Fruit fly (Drosophila melanogaster) whole organism, pupa: ENCODE measurements around the gene 5PtaseI.

Source experiments
- CG10348 ChIP-seq: fragments of 200-800 bp; sonication (Bioruptor generic); IDR thresholded peaks from 2 replicates; pipeline ENCODE4 v1.3.6; 2022; ENCODE audit warnings: missing biosample characterization, missing genetic modification characterization
- CG12605 ChIP-seq: fragments of 200-800 bp; sonication (Bioruptor generic); IDR thresholded peaks from 2 replicates; pipeline ENCODE4 v1.3.6; 2022; ENCODE audit warnings: missing biosample characterization, missing genetic modification characterization
- CG13204 ChIP-seq: fragments of 200-800 bp; sonication (Bioruptor generic); optimal IDR thresholded peaks from 2 replicates; lab custom pipeline; 2018; ENCODE audit warnings: missing biosample characterization, mild to moderate bottlenecking, missing genetic modification characterization, moderate library complexity
- CG14655 ChIP-seq: fragments of 200-800 bp; sonication (Bioruptor generic); optimal IDR thresholded peaks from 3 replicates; lab custom pipeline; 2017; ENCODE audit warnings: mild to moderate bottlenecking, missing biosample characterization, missing genetic modification reagents, missing genetic modification characterization
- CG15710 ChIP-seq: fragments of 200-800 bp; sonication (Bioruptor generic); optimal IDR thresholded peaks from 2 replicates; lab custom pipeline; 2018; ENCODE audit warnings: missing biosample characterization, mild to moderate bottlenecking, missing genetic modification characterization, moderate library complexity
- CG17806 ChIP-seq: fragments of 200-800 bp; sonication (Bioruptor generic); optimal IDR thresholded peaks from 2 replicates; lab custom pipeline; 2018; ENCODE audit warnings: missing biosample characterization, mild to moderate bottlenecking, missing genetic modification characterization, moderate library complexity
- CG32121 ChIP-seq: fragments of 200-800 bp; sonication (Bioruptor generic); IDR thresholded peaks from 2 replicates; pipeline ENCODE4 v1.3.6; 2022; ENCODE audit warnings: missing biosample characterization, missing genetic modification characterization
- CG34367 ChIP-seq: fragments of 200-800 bp; sonication (Bioruptor generic); optimal IDR thresholded peaks from 2 replicates; lab custom pipeline; 2018; ENCODE audit warnings: missing biosample characterization, mild to moderate bottlenecking, missing genetic modification characterization
- CG4496 ChIP-seq: fragments of 200-800 bp; sonication (Bioruptor generic); IDR thresholded peaks from 3 replicates; pipeline ENCODE4 v1.3.6; 2022; ENCODE audit warnings: missing biosample characterization, missing genetic modification characterization
- CG8159 ChIP-seq: fragments of 200-800 bp; sonication (Bioruptor generic); optimal IDR thresholded peaks from 3 replicates; lab custom pipeline; 2018; ENCODE audit warnings: missing biosample characterization, mild to moderate bottlenecking, missing genetic modification characterization, moderate library complexity
- CG8301 ChIP-seq: fragments of 200-800 bp; sonication (Bioruptor generic); optimal IDR thresholded peaks from 2 replicates; lab custom pipeline; 2018; ENCODE audit warnings: missing biosample characterization, mild to moderate bottlenecking, missing genetic modification characterization
- CG9948 ChIP-seq: fragments of 200-800 bp; sonication (Bioruptor generic); optimal IDR thresholded peaks from 2 replicates; lab custom pipeline; 2018; ENCODE audit warnings: missing biosample characterization, mild to moderate bottlenecking, missing genetic modification characterization, moderate library complexity
- D1 ChIP-seq: fragments of 200-800 bp; sonication (Bioruptor generic); optimal IDR thresholded peaks from 2 replicates; lab custom pipeline; 2018; ENCODE audit warnings: missing biosample characterization, mild to moderate bottlenecking, missing genetic modification characterization, moderate library complexity
- EcR ChIP-seq: fragments of 200-800 bp; sonication (Bioruptor generic); optimal IDR thresholded peaks from 3 replicates; lab custom pipeline; 2019; ENCODE audit warnings: missing biosample characterization, missing genetic modification characterization, mild to moderate bottlenecking, moderate library complexity, missing genetic modification reagents
- Ets98B ChIP-seq: fragments of 200-800 bp; sonication (Bioruptor generic); IDR thresholded peaks from 2 replicates; pipeline ENCODE4 v1.3.6; 2022; ENCODE audit warnings: missing biosample characterization, missing genetic modification characterization
- Pif1A ChIP-seq: fragments of 200-800 bp; sonication (Bioruptor generic); optimal IDR thresholded peaks from 3 replicates; lab custom pipeline; 2016; ENCODE audit warnings: missing biosample characterization, missing genetic modification characterization
- Pif1B ChIP-seq: fragments of 200-800 bp; sonication (Bioruptor generic); optimal IDR thresholded peaks from 3 replicates; lab custom pipeline; 2016; ENCODE audit warnings: missing biosample characterization, missing genetic modification characterization
- Snoo ChIP-seq: fragments of 200-800 bp; sonication (Bioruptor generic); optimal IDR thresholded peaks from 3 replicates; lab custom pipeline; 2017; ENCODE audit warnings: missing biosample characterization, mild to moderate bottlenecking, missing genetic modification characterization, inconsistent platforms
- fd96Ca ChIP-seq: fragments of 200-800 bp; sonication (Bioruptor generic); IDR thresholded peaks from 3 replicates; pipeline ENCODE4 v1.3.6; 2022; ENCODE audit warnings: missing biosample characterization, missing genetic modification characterization
- gl ChIP-seq: fragments of 200-800 bp; sonication (Bioruptor generic); optimal IDR thresholded peaks from 2 replicates; lab custom pipeline; 2018; ENCODE audit warnings: missing biosample characterization, mild to moderate bottlenecking, missing genetic modification characterization
- rn ChIP-seq: fragments of 200-800 bp; sonication (Bioruptor generic); IDR thresholded peaks from 2 replicates; pipeline ENCODE4 v1.3.6; 2022; ENCODE audit warnings: missing biosample characterization, missing genetic modification characterization

Gene 5PtaseI

dm6 chr3R:25054451-25055188 is 9.7 kb upstream of the 5PtaseI start, which contains the start of gene CG31109:
TSS of gene CG31109 (minus strand) at chr3R:25054653.
- peak; percentile 36; the same call in 1 of the 2 replicates for TF ChIP-seq Ets98B (GFP tag; lab: Robert Waterston, UW)
- TF ChIP-seq CG9948: no peak

dm6 chr3R:25051441-25052097 is 6.6 kb upstream of the 5PtaseI start:
- TF ChIP-seq CG4496 (GFP tag; lab: Robert Waterston, UW): peak; percentile 72; the same call in 2 of the 3 replicates
- peak; percentile 56 for TF ChIP-seq CG8301 (tag; lab: Kevin White, UChicago)
- no peak for TF ChIP-seq CG14655 (GFP tag; lab: Kevin White, UChicago)
- peak; percentile 80 for TF ChIP-seq Ets98B (GFP tag; lab: Robert Waterston, UW)
- no peak for TF ChIP-seq CG12605 (GFP tag; lab: Robert Waterston, UW)
- TF ChIP-seq CG32121 (GFP tag; lab: Robert Waterston, UW): peak; percentile 73
- peak; percentile 27 for TF ChIP-seq Pif1B (GFP tag; lab: Kevin White, UChicago)

dm6 chr3R:25050649-25051048 is 5.7 kb upstream of the 5PtaseI start:
- TF ChIP-seq CG14655 (GFP tag; lab: Kevin White, UChicago) (no peak), CG9948 (no peak), CG32121 (GFP tag; lab: Robert Waterston, UW) (no peak), CG15710 (tag; lab: Kevin White, UChicago) (no peak), CG4496 (GFP tag; lab: Robert Waterston, UW) (no peak), CG10348 (GFP tag; lab: Robert Waterston, UW) (no peak), CG8301 (tag; lab: Kevin White, UChicago) (no peak), gl (tag; lab: Kevin White, UChicago) (no peak), CG34367 (tag; lab: Kevin White, UChicago) (no peak), Ets98B (GFP tag; lab: Robert Waterston, UW) (no peak), CG12605 (GFP tag; lab: Robert Waterston, UW) (no peak), fd96Ca (GFP tag; lab: Robert Waterston, UW) (no peak)
- TF ChIP-seq, all 21 proteins: peak for 0

- no peak for TF ChIP-seq fd96Ca (GFP tag; lab: Robert Waterston, UW)
- peak; percentile 11 for TF ChIP-seq CG15710 (tag; lab: Kevin White, UChicago)
- peak; percentile 5 for TF ChIP-seq CG8301 (tag; lab: Kevin White, UChicago)
- peak; percentile 59 for TF ChIP-seq Pif1B (GFP tag; lab: Kevin White, UChicago)
- no peak for TF ChIP-seq CG12605 (GFP tag; lab: Robert Waterston, UW)
- TF ChIP-seq Ets98B (GFP tag; lab: Robert Waterston, UW): no peak
- peak; percentile 72 for TF ChIP-seq EcR
- no peak for TF ChIP-seq CG14655 (GFP tag; lab: Kevin White, UChicago)
- no peak for TF ChIP-seq CG8159 (tag; lab: Kevin White, UChicago)
- TF ChIP-seq Snoo (tag; lab: Kevin White, UChicago): peak; percentile 39
- TF ChIP-seq CG9948: no peak
- TF ChIP-seq CG13204 (GFP tag; lab: Kevin White, UChicago): no peak
- TF ChIP-seq CG4496 (GFP tag; lab: Robert Waterston, UW): no peak
- TF ChIP-seq CG17806 (tag; lab: Kevin White, UChicago): peak; percentile 13
- no peak for TF ChIP-seq CG32121 (GFP tag; lab: Robert Waterston, UW)
- no peak for TF ChIP-seq rn (GFP tag; lab: Robert Waterston, UW)
- peak; percentile 44 for TF ChIP-seq gl (tag; lab: Kevin White, UChicago)
- no peak for TF ChIP-seq CG10348 (GFP tag; lab: Robert Waterston, UW)
- TF ChIP-seq CG34367 (tag; lab: Kevin White, UChicago): no peak
- no peak for TF ChIP-seq Pif1A (GFP tag; lab: Kevin White, UChicago)
Observed at dm6 chr3R:25049742-25050517, 5.0 kb upstream of the 5PtaseI start.

dm6 chr3R:25049383-25049741 is 4.4 kb upstream of the 5PtaseI start, which contains the start of gene CG11791:
TSS of gene CG11791 (plus strand) at chr3R:25049616.
- no peak for TF ChIP-seq CG17806 (tag; lab: Kevin White, UChicago)
- TF ChIP-seq CG10348 (GFP tag; lab: Robert Waterston, UW): no peak
- TF ChIP-seq CG34367 (tag; lab: Kevin White, UChicago): no peak
- no peak for TF ChIP-seq D1 (tag; lab: Kevin White, UChicago)
- TF ChIP-seq CG8301 (tag; lab: Kevin White, UChicago): no peak
- no peak for TF ChIP-seq Ets98B (GFP tag; lab: Robert Waterston, UW)
- TF ChIP-seq CG9948: no peak
